Fruit fly (Drosophila melanogaster): Measurements from ENCODE around the gene pinta.
A peak's percentile ranks its signal among the peaks of the same experiment; 100 is the strongest.

pinta gene

dm6 chr3R:22379942-22380341, 44.8 kb downstream of the pinta start, which contains the start of gene CG34149 (continued):
- TF ChIP-seq CG6791 (GFP tag; IDR thresholded peaks at IDR 0.05; ENCODE audit: partially characterized antibody) (peak; percentile 23; the same call in 1 of the 3 replicates), p53 (GFP tag; optimal IDR thresholded peaks at IDR 0.05) (no peak), Dbx (GFP tag; IDR thresholded peaks at IDR 0.05) (no peak), cg (GFP tag; optimal IDR thresholded peaks at IDR 0.05) (no peak), ATbp (GFP tag; optimal IDR thresholded peaks at IDR 0.05) (no peak), crp (GFP tag; optimal IDR thresholded peaks at IDR 0.05) (peak in 1 of 2 experiments; percentile 84), Atf3 (GFP tag; optimal IDR thresholded peaks at IDR 0.05) (no peak), cas (GFP tag; IDR thresholded peaks at IDR 0.05) (no peak), nmo (GFP tag; optimal IDR thresholded peaks at IDR 0.05) (no peak), dpn (GFP tag; optimal IDR thresholded peaks at IDR 0.05) (no peak), CG2116 (GFP tag; optimal IDR thresholded peaks at IDR 0.05) (peak; percentile 18), Awh (GFP tag; IDR thresholded peaks at IDR 0.05) (no peak), Dref (GFP tag; IDR thresholded peaks at IDR 0.05) (peak; percentile 63), Bdp1 (GFP tag; optimal IDR thresholded peaks at IDR 0.05) (no peak), CG10565 (GFP tag; optimal IDR thresholded peaks at IDR 0.05) (no peak), rib (GFP tag; IDR thresholded peaks at IDR 0.05) (no peak), CG8924 (tag; optimal IDR thresholded peaks at IDR 0.05) (no peak), caup (GFP tag; optimal IDR thresholded peaks at IDR 0.05; ENCODE audit: severe bottlenecking) (no peak), bab2 (GFP tag; optimal IDR thresholded peaks at IDR 0.05) (no peak), chif (GFP tag; optimal IDR thresholded peaks at IDR 0.05) (no peak)

- TF ChIP-seq CG13287 (GFP tag; IDR thresholded peaks at IDR 0.05; ENCODE audit: partially characterized antibody) (peak; percentile 98), tll (GFP tag; optimal IDR thresholded peaks at IDR 0.05) (peak in 1 of 2 experiments; percentile 82), bbx (GFP tag; IDR thresholded peaks at IDR 0.05; ENCODE audit: partially characterized antibody) (peak; percentile 93), CG7987 (GFP tag; optimal IDR thresholded peaks at IDR 0.05) (no peak), NC2β (GFP tag; optimal IDR thresholded peaks at IDR 0.05) (no peak), CG15514 (GFP tag; optimal IDR thresholded peaks at IDR 0.05) (peak; percentile 29), mld (GFP tag; IDR thresholded peaks at IDR 0.05; ENCODE audit: partially characterized antibody) (peak; percentile 84; the same call in 2 of the 3 replicates), tna (GFP tag; IDR thresholded peaks at IDR 0.05; ENCODE audit: partially characterized antibody) (peak; percentile 88), CG14860 (GFP tag; IDR thresholded peaks at IDR 0.05; ENCODE audit: partially characterized antibody) (peak; percentile 95), CTCF (GFP tag; optimal IDR thresholded peaks at IDR 0.05) (peak; percentile 20), hbn (GFP tag; IDR thresholded peaks at IDR 0.05; ENCODE audit: partially characterized antibody) (peak; percentile 95), Hr3 (GFP tag; optimal IDR thresholded peaks at IDR 0.05) (no peak), ac (GFP tag; optimal IDR thresholded peaks at IDR 0.05) (no peak), chinmo (GFP tag; IDR thresholded peaks at IDR 0.05; ENCODE audit: partially characterized antibody) (peak; percentile 42; the same call in 2 of the 4 replicates), CG6254 (GFP tag; optimal IDR thresholded peaks at IDR 0.05) (no peak), CG14710 (tag; optimal IDR thresholded peaks at IDR 0.05) (peak; percentile 43), zen (tag; optimal IDR thresholded peaks at IDR 0.05) (no peak), Kr (GFP tag; optimal IDR thresholded peaks at IDR 0.05) (peak; percentile 38), gem (tag; optimal IDR thresholded peaks at IDR 0.05) (no peak), CG16813 (GFP tag; IDR thresholded peaks at IDR 0.05; ENCODE audit: partially characterized antibody) (peak; percentile 92), MBD-R2 (GFP tag; IDR thresholded peaks at IDR 0.05) (peak; percentile 52; the same call in 1 of the 2 replicates), CG1603 (tag; optimal IDR thresholded peaks at IDR 0.05) (peak; percentile 32), CoRest (tag; optimal IDR thresholded peaks at IDR 0.05) (peak; percentile 35), Ssrp (tag; optimal IDR thresholded peaks at IDR 0.05) (no peak), CG2129 (GFP tag; IDR thresholded peaks at IDR 0.05; ENCODE audit: partially characterized antibody) (peak; percentile 95), Doc3 (GFP tag; IDR thresholded peaks at IDR 0.05; ENCODE audit: partially characterized antibody) (peak; percentile 96), phol (tag; optimal IDR thresholded peaks at IDR 0.05) (peak; percentile 67), CG2116 (GFP tag; optimal IDR thresholded peaks at IDR 0.05) (peak; percentile 94), gfzf (GFP tag; optimal IDR thresholded peaks at IDR 0.05) (peak; percentile 0)
These were observed 49.1 kb downstream of the pinta start, which contains the start of gene CG18596 for dm6 chr3R:22375674-22376073. Gene CG18596, plus strand, starts transcription at chr3R:22375923.
